Fruit fly (Drosophila melanogaster) whole organism, adult: ENCODE data around the gene Fcp3C.

Source experiments
- CG11617 ChIP-seq: fragments of 200-800 bp; sonication (Bioruptor generic); optimal IDR thresholded peaks from 2 replicates; lab custom pipeline; 2017; ENCODE audit warnings: mild to moderate bottlenecking, missing biosample characterization, missing genetic modification reagents, missing genetic modification characterization
- CG12768 ChIP-seq: fragments of 200-800 bp; sonication (Bioruptor generic); optimal IDR thresholded peaks from 2 replicates; lab custom pipeline; 2017; ENCODE audit warnings: missing biosample characterization, missing genetic modification characterization, mild to moderate bottlenecking, moderate library complexity, missing genetic modification reagents
- CG1620 ChIP-seq: fragments of 200-800 bp; sonication (Bioruptor generic); optimal IDR thresholded peaks from 2 replicates; lab custom pipeline; 2016; ENCODE audit warnings: missing biosample characterization, missing genetic modification characterization
- CG7101 ChIP-seq: fragments of 200-800 bp; sonication (Bioruptor generic); optimal IDR thresholded peaks from 2 replicates; lab custom pipeline; 2018; ENCODE audit warnings: missing biosample characterization, mild to moderate bottlenecking, missing genetic modification characterization, moderate library complexity
- Clk ChIP-seq: fragments of 200-800 bp; sonication (Bioruptor generic); optimal IDR thresholded peaks from 2 replicates; lab custom pipeline; 2017; ENCODE audit warnings: missing biosample characterization, missing genetic modification characterization
- Crg-1 ChIP-seq: fragments of 200-800 bp; sonication (Bioruptor generic); optimal IDR thresholded peaks from 2 replicates; lab custom pipeline; 2016; ENCODE audit warnings: missing biosample characterization, missing genetic modification characterization
- bab1 ChIP-seq: fragments of 200-800 bp; sonication (Bioruptor generic); optimal IDR thresholded peaks from 3 replicates; lab custom pipeline; 2019; ENCODE audit warnings: missing biosample characterization, mild to moderate bottlenecking, missing genetic modification characterization, moderate library complexity
- cnc ChIP-seq, 2 experiments: fragments of >200 bp; optimal IDR thresholded peaks; 2 replicates each; lab custom pipeline; 2017
- kay ChIP-seq: fragments of 200-800 bp; sonication (Bioruptor generic); peaks from one replicate; lab custom pipeline; 2016; ENCODE audit warnings: missing biosample characterization, missing genetic modification characterization, borderline replicate concordance
- ovo ChIP-seq: fragments of 200-800 bp; sonication (Bioruptor generic); optimal IDR thresholded peaks from 2 replicates; lab custom pipeline; 2016; ENCODE audit warnings: missing biosample characterization, missing genetic modification characterization
- toe ChIP-seq: fragments of 200-800 bp; sonication (Bioruptor generic); optimal IDR thresholded peaks from 2 replicates; lab custom pipeline; 2016; ENCODE audit warnings: missing biosample characterization, missing genetic modification characterization

dm6 chrX:3186550-3186949, 12.3 kb upstream of the Fcp3C start:
- TF ChIP-seq Clk (no peak), toe (no peak), cnc (optimal IDR thresholded peaks at IDR 0.05; lab: Kevin White, UChicago) (no peak), ovo (GFP tag; lab: Kevin White, UChicago) (no peak), CG1620 (GFP tag; lab: Kevin White, UChicago) (no peak), kay (GFP tag; lab: Kevin White, UChicago) (no peak), Crg-1 (GFP tag; lab: Kevin White, UChicago) (no peak), bab1 (GFP tag; lab: Kevin White, UChicago) (no peak), CG12768 (no peak), CG7101 (tag; lab: Kevin White, UChicago) (peak; percentile 5), CG11617 (GFP tag; lab: Kevin White, UChicago) (no peak)
